Fruit fly (Drosophila melanogaster) whole organism, embryonic: Measurements from ENCODE around the gene Syt1.

Experiments
- CG10267 ChIP-seq: fragments of 200-800 bp; sonication (Bioruptor generic); optimal IDR thresholded peaks from 2 replicates; lab custom pipeline; 2018; ENCODE audit warnings: missing biosample characterization, mild to moderate bottlenecking, missing genetic modification characterization, moderate library complexity
- CG10431 ChIP-seq: fragments of 200-800 bp; sonication (Bioruptor generic); optimal IDR thresholded peaks from 3 replicates; lab custom pipeline; 2018; ENCODE audit warnings: missing biosample characterization, mild to moderate bottlenecking, missing genetic modification characterization
- CG12744 ChIP-seq: fragments of 200-800 bp; sonication (Bioruptor generic); optimal IDR thresholded peaks from 2 replicates; lab custom pipeline; 2016; ENCODE audit warnings: missing biosample characterization, missing genetic modification characterization
- CG12942 ChIP-seq: fragments of 200-800 bp; sonication (Bioruptor generic); optimal IDR thresholded peaks from 3 replicates; lab custom pipeline; 2016; ENCODE audit warnings: missing biosample characterization, missing genetic modification characterization
- CG16815 ChIP-seq: fragments of 200-800 bp; sonication (Bioruptor generic); optimal IDR thresholded peaks from 3 replicates; lab custom pipeline; 2017; ENCODE audit warnings: missing biosample characterization, mild to moderate bottlenecking, missing genetic modification characterization
- CG17328 ChIP-seq: fragments of 200-800 bp; sonication (Bioruptor generic); IDR thresholded peaks from 2 replicates; pipeline ENCODE4 v1.3.6; 2022; ENCODE audit warnings: missing biosample characterization, missing genetic modification characterization
- CG1832 ChIP-seq: fragments of 200-800 bp; sonication (Bioruptor generic); optimal IDR thresholded peaks from 2 replicates; lab custom pipeline; 2017; ENCODE audit warnings: missing biosample characterization, mild to moderate bottlenecking, missing genetic modification characterization, inconsistent platforms
- CG2875 ChIP-seq: fragments of 200-800 bp; sonication (Bioruptor generic); optimal IDR thresholded peaks from 2 replicates; lab custom pipeline; 2017; ENCODE audit warnings: missing biosample characterization, mild to moderate bottlenecking, missing genetic modification characterization, missing genetic modification reagents
- CG30431 ChIP-seq: fragments of 200-800 bp; sonication (Bioruptor generic); optimal IDR thresholded peaks from 2 replicates; lab custom pipeline; 2017; ENCODE audit warnings: missing biosample characterization, missing genetic modification characterization
- CG43689 ChIP-seq: fragments of 200-800 bp; sonication (Bioruptor generic); IDR thresholded peaks from 2 replicates; pipeline ENCODE4 v1.3.6; 2022; ENCODE audit warnings: missing biosample characterization, missing genetic modification characterization
- CG4404 ChIP-seq: fragments of 200-800 bp; sonication (Bioruptor generic); IDR thresholded peaks from 2 replicates; pipeline ENCODE4 v1.3.6; 2022; ENCODE audit warnings: missing biosample characterization, missing genetic modification characterization
- CG7372 ChIP-seq: fragments of 200-800 bp; sonication (Bioruptor generic); IDR thresholded peaks from 2 replicates; pipeline ENCODE4 v1.3.6; 2022; ENCODE audit warnings: missing biosample characterization, missing genetic modification characterization
- CG7556 ChIP-seq: fragments of 200-800 bp; sonication (Bioruptor generic); optimal IDR thresholded peaks from 2 replicates; lab custom pipeline; 2017; ENCODE audit warnings: missing biosample characterization, mild to moderate bottlenecking, missing genetic modification characterization
- CG7987 ChIP-seq: fragments of 200-800 bp; sonication (Bioruptor generic); optimal IDR thresholded peaks from 2 replicates; lab custom pipeline; 2018; ENCODE audit warnings: missing biosample characterization, mild to moderate bottlenecking, missing genetic modification characterization, moderate library complexity
- CG8478 ChIP-seq: fragments of >200 bp; optimal IDR thresholded peaks from 2 replicates; lab custom pipeline; 2018
- CG9609 ChIP-seq: fragments of 200-800 bp; sonication (Bioruptor generic); optimal IDR thresholded peaks from 3 replicates; lab custom pipeline; 2016; ENCODE audit warnings: missing biosample characterization, missing genetic modification characterization
- CHES-1-like ChIP-seq: fragments of 200-800 bp; sonication (Bioruptor generic); optimal IDR thresholded peaks from 2 replicates; lab custom pipeline; 2016; ENCODE audit warnings: missing biosample characterization, missing genetic modification characterization
- Camta ChIP-seq: fragments of 200-800 bp; sonication (Bioruptor generic); optimal IDR thresholded peaks from 2 replicates; lab custom pipeline; 2016; ENCODE audit warnings: missing biosample characterization, missing genetic modification characterization
- D19A ChIP-seq: fragments of 200-800 bp; optimal IDR thresholded peaks from 3 replicates; lab custom pipeline; 2019; ENCODE audit warnings: missing biosample characterization, mild to moderate bottlenecking, missing genetic modification characterization, moderate library complexity
- E2f1 ChIP-seq: fragments of 200-800 bp; sonication (Bioruptor generic); IDR thresholded peaks from 2 replicates; pipeline ENCODE4 v1.3.6; 2022; ENCODE audit warnings: missing biosample characterization, missing genetic modification characterization
- Gsc ChIP-seq: fragments of 200-800 bp; sonication (Bioruptor generic); IDR thresholded peaks from 2 replicates; pipeline ENCODE4 v1.3.6; 2022; ENCODE audit warnings: missing biosample characterization, missing genetic modification characterization
- HLHmδ ChIP-seq: fragments of 200-800 bp; sonication (Bioruptor generic); optimal IDR thresholded peaks from 2 replicates; lab custom pipeline; 2018; ENCODE audit warnings: missing biosample characterization, mild to moderate bottlenecking, missing genetic modification characterization, moderate library complexity
- Hand ChIP-seq: fragments of 200-800 bp; sonication (Bioruptor generic); optimal IDR thresholded peaks from 2 replicates; lab custom pipeline; 2017; ENCODE audit warnings: mild to moderate bottlenecking, missing biosample characterization, missing genetic modification reagents, missing genetic modification characterization
- MESR4 ChIP-seq: fragments of 200-800 bp; sonication (Bioruptor generic); optimal IDR thresholded peaks from 2 replicates; lab custom pipeline; 2018; ENCODE audit warnings: missing biosample characterization, mild to moderate bottlenecking, missing genetic modification characterization, moderate library complexity
- Myb ChIP-seq: fragments of 200-800 bp; sonication (Bioruptor generic); optimal IDR thresholded peaks from 2 replicates; lab custom pipeline; 2016; ENCODE audit warnings: missing biosample characterization, missing genetic modification characterization
- Sry-δ ChIP-seq: fragments of 200-800 bp; sonication (Bioruptor generic); optimal IDR thresholded peaks from 2 replicates; lab custom pipeline; 2016; ENCODE audit warnings: missing biosample characterization, missing genetic modification characterization
- Trl ChIP-seq, 3 experiments: fragments of >200 bp in 2 of 3; fragments of 200-800 bp in 1 of 3; sonication (Bioruptor generic) in 1 of 3; optimal IDR thresholded peaks; 2 replicates in 1 of 3; 3 replicates in 2 of 3; lab custom pipeline; 2016 to 2017; ENCODE audit warnings: missing biosample characterization in 1 of 3, missing genetic modification characterization in 1 of 3
- Usf ChIP-seq: fragments of 200-800 bp; sonication (Bioruptor generic); optimal IDR thresholded peaks from 2 replicates; lab custom pipeline; 2017; ENCODE audit warnings: missing genotype, missing biosample characterization, missing genetic modification characterization
- ab ChIP-seq: fragments of 200-800 bp; sonication (Bioruptor generic); optimal IDR thresholded peaks from 2 replicates; lab custom pipeline; 2016; ENCODE audit warnings: missing biosample characterization, missing genetic modification characterization
- bigmax ChIP-seq: fragments of 200-800 bp; sonication (Bioruptor generic); optimal IDR thresholded peaks from 2 replicates; lab custom pipeline; 2018; ENCODE audit warnings: missing biosample characterization, mild to moderate bottlenecking, missing genetic modification characterization
- cas ChIP-seq: fragments of 200-800 bp; sonication (Bioruptor generic); IDR thresholded peaks from 2 replicates; pipeline ENCODE4 v1.3.6; 2022; ENCODE audit warnings: missing biosample characterization, missing genetic modification characterization
- ci ChIP-seq: fragments of 200-800 bp; sonication (Bioruptor generic); IDR thresholded peaks from 3 replicates; pipeline ENCODE4 v1.3.6; 2022; ENCODE audit warnings: missing biosample characterization, missing genetic modification characterization
- cwo ChIP-seq: fragments of 200-800 bp; sonication (Bioruptor generic); optimal IDR thresholded peaks from 3 replicates; lab custom pipeline; 2017; ENCODE audit warnings: missing biosample characterization, missing genetic modification characterization, mild to moderate bottlenecking, moderate library complexity, missing genetic modification reagents
- ems ChIP-seq: fragments of 200-800 bp; sonication (Bioruptor generic); optimal IDR thresholded peaks from 3 replicates; lab custom pipeline; 2016; ENCODE audit warnings: missing biosample characterization, missing genetic modification characterization
- ewg ChIP-seq: fragments of 200-800 bp; sonication (Bioruptor generic); optimal IDR thresholded peaks from 3 replicates; lab custom pipeline; 2017; ENCODE audit warnings: mild to moderate bottlenecking, missing biosample characterization, missing genetic modification reagents, missing genetic modification characterization
- gfzf ChIP-seq: fragments of 200-800 bp; sonication (Bioruptor generic); optimal IDR thresholded peaks from 2 replicates; lab custom pipeline; 2016; ENCODE audit warnings: missing biosample characterization, mild to moderate bottlenecking, missing genetic modification characterization, moderate library complexity
- ham ChIP-seq: fragments of 200-800 bp; sonication (Bioruptor generic); IDR thresholded peaks from 2 replicates; pipeline ENCODE4 v1.3.6; 2022; ENCODE audit warnings: missing biosample characterization, missing genetic modification characterization
- knrl ChIP-seq: fragments of 200-800 bp; sonication (Bioruptor generic); IDR thresholded peaks from 3 replicates; pipeline ENCODE4 v1.3.6; 2022; ENCODE audit warnings: missing biosample characterization, missing genetic modification characterization; ENCODE audit not compliant: partially characterized antibody
- lab ChIP-seq: fragments of 200-800 bp; sonication (Bioruptor generic); optimal IDR thresholded peaks from 3 replicates; lab custom pipeline; 2017; ENCODE audit warnings: missing biosample characterization, missing genetic modification characterization, mild to moderate bottlenecking, moderate library complexity, missing genetic modification reagents
- odd ChIP-seq: fragments of 200-800 bp; sonication (Bioruptor generic); optimal IDR thresholded peaks from 2 replicates; lab custom pipeline; 2017; ENCODE audit warnings: missing biosample characterization, mild to moderate bottlenecking, missing genetic modification characterization
- pnt ChIP-seq: fragments of 200-800 bp; sonication (Bioruptor generic); optimal IDR thresholded peaks from 3 replicates; lab custom pipeline; 2016; ENCODE audit warnings: missing biosample characterization, missing genetic modification characterization
- sisA ChIP-seq: fragments of 200-800 bp; sonication (Bioruptor generic); IDR thresholded peaks from 2 replicates; pipeline ENCODE4 v1.3.6; 2022; ENCODE audit warnings: missing biosample characterization, missing genetic modification characterization
- slp2 ChIP-seq: fragments of 200-800 bp; sonication (Bioruptor generic); optimal IDR thresholded peaks from 2 replicates; lab custom pipeline; 2016; ENCODE audit warnings: missing biosample characterization, missing genetic modification characterization
- stwl ChIP-seq: fragments of 200-800 bp; sonication (Bioruptor generic); optimal IDR thresholded peaks from 3 replicates; lab custom pipeline; 2018; ENCODE audit warnings: missing biosample characterization, mild to moderate bottlenecking, missing genetic modification characterization, moderate library complexity
- trem ChIP-seq: fragments of 200-800 bp; optimal IDR thresholded peaks from 3 replicates; lab custom pipeline; 2019; ENCODE audit warnings: missing biosample characterization, mild to moderate bottlenecking, missing genetic modification characterization, moderate library complexity
- trh ChIP-seq: fragments of 200-800 bp; sonication (Bioruptor generic); optimal IDR thresholded peaks from 2 replicates; lab custom pipeline; 2016; ENCODE audit warnings: missing biosample characterization, missing genetic modification characterization
- usp ChIP-seq: fragments of >200 bp; optimal IDR thresholded peaks from 2 replicates; lab custom pipeline; 2017; ENCODE audit warnings: missing biosample characterization, missing genetic modification characterization
- wor ChIP-seq: fragments of 200-800 bp; sonication (Bioruptor generic); IDR thresholded peaks from 2 replicates; pipeline ENCODE4 v1.3.6; 2022; ENCODE audit warnings: missing biosample characterization, missing genetic modification characterization
- zen ChIP-seq: fragments of 200-800 bp; sonication (Bioruptor generic); optimal IDR thresholded peaks from 3 replicates; lab custom pipeline; 2018; ENCODE audit warnings: missing biosample characterization, mild to moderate bottlenecking, missing genetic modification characterization, moderate library complexity
- zfh2 ChIP-seq: fragments of 200-800 bp; sonication (Bioruptor generic); optimal IDR thresholded peaks from 2 replicates; lab custom pipeline; 2016; ENCODE audit warnings: missing biosample characterization, missing genetic modification characterization

Syt1 gene

dm6 chr2L:2748480-2749143, 51.2 kb downstream of the Syt1 start (continued):
- TF ChIP-seq slp2 (GFP tag; lab: Kevin White, UChicago): peak; percentile 53
- peak; percentile 82 for TF ChIP-seq CG9609 (GFP tag; lab: Kevin White, UChicago)
- TF ChIP-seq trem: peak; percentile 74
- TF ChIP-seq lab (GFP tag; lab: Kevin White, UChicago): peak; percentile 94
- TF ChIP-seq ham (GFP tag; lab: Robert Waterston, UW): peak; percentile 58; the same call in 1 of the 2 replicates
- peak; percentile 84 for TF ChIP-seq CG12942 (GFP tag; lab: Kevin White, UChicago)
- no peak for TF ChIP-seq odd (GFP tag; lab: Kevin White, UChicago)
- peak; percentile 87 for TF ChIP-seq ci (GFP tag; lab: Robert Waterston, UW)
- TF ChIP-seq CG10267: peak; percentile 96
- TF ChIP-seq bigmax (GFP tag; lab: Kevin White, UChicago): peak; percentile 53
- TF ChIP-seq cas (GFP tag; lab: Robert Waterston, UW): peak; percentile 88
- peak; percentile 63 for TF ChIP-seq Sry-δ (GFP tag; lab: Kevin White, UChicago)
- TF ChIP-seq ems (GFP tag; lab: Kevin White, UChicago): peak; percentile 81
- TF ChIP-seq MESR4 (GFP tag; lab: Kevin White, UChicago): peak; percentile 90
- TF ChIP-seq Hand (GFP tag; lab: Kevin White, UChicago): peak; percentile 67
- peak; percentile 70 for TF ChIP-seq Camta (GFP tag; lab: Kevin White, UChicago)
- TF ChIP-seq CHES-1-like (GFP tag; lab: Kevin White, UChicago): peak; percentile 83
- TF ChIP-seq E2f1 (GFP tag; lab: Robert Waterston, UW): peak; percentile 81
- TF ChIP-seq CG7556: peak; percentile 77
- TF ChIP-seq pnt: peak; percentile 66
- peak; percentile 79 for TF ChIP-seq Myb (GFP tag; lab: Kevin White, UChicago)
- peak; percentile 80 for TF ChIP-seq ewg (GFP tag; lab: Kevin White, UChicago)
- TF ChIP-seq CG1832 (GFP tag; lab: Kevin White, UChicago): no peak
- peak; percentile 88 for TF ChIP-seq sisA (GFP tag; lab: Robert Waterston, UW)
- peak; percentile 33 for TF ChIP-seq gfzf (GFP tag; lab: Kevin White, UChicago)
- peak; percentile 68 for TF ChIP-seq zen (tag; lab: Kevin White, UChicago)
- TF ChIP-seq CG16815 (GFP tag; lab: Kevin White, UChicago): peak; percentile 76
- TF ChIP-seq trh: peak; percentile 68
- peak; percentile 85 for TF ChIP-seq CG7987 (GFP tag; lab: Kevin White, UChicago)
- TF ChIP-seq Gsc (GFP tag; lab: Robert Waterston, UW): no peak; the same call in 1 of the 2 replicates
- TF ChIP-seq CG17328 (GFP tag; lab: Robert Waterston, UW): peak; percentile 72
- peak; percentile 39; the same call in 2 of the 3 replicates for TF ChIP-seq knrl (GFP tag; lab: Robert Waterston, UW)
- peak; percentile 49; the same call in 1 of the 2 replicates for TF ChIP-seq CG43689 (GFP tag; lab: Robert Waterston, UW)
- TF ChIP-seq CG10431 (GFP tag; lab: Kevin White, UChicago): peak; percentile 71
- TF ChIP-seq zfh2 (GFP tag; lab: Kevin White, UChicago): peak; percentile 92
- peak; percentile 28 for TF ChIP-seq CG12744 (GFP tag; lab: Kevin White, UChicago)
- peak; percentile 2 for TF ChIP-seq ab (GFP tag; lab: Kevin White, UChicago)
- TF ChIP-seq CG4404 (GFP tag; lab: Robert Waterston, UW): peak; percentile 79
- no peak for TF ChIP-seq CG8478
- peak; percentile 78 for TF ChIP-seq Usf (GFP tag; lab: Kevin White, UChicago)
- peak; percentile 79 for TF ChIP-seq cwo
- peak; percentile 43 for TF ChIP-seq HLHmδ (GFP tag; lab: Kevin White, UChicago)
- TF ChIP-seq Trl (optimal IDR thresholded peaks at IDR 0.05; lab: Kevin White, UChicago): no peak
- TF ChIP-seq Trl (GFP tag; optimal IDR thresholded peaks at IDR 0.05; lab: Kevin White, UChicago): peak; percentile 81
- TF ChIP-seq stwl (tag; lab: Kevin White, UChicago): peak; percentile 94
- peak; percentile 82 for TF ChIP-seq CG7372 (GFP tag; lab: Robert Waterston, UW)
- TF ChIP-seq wor: no peak; the same call in 1 of the 2 replicates
- TF ChIP-seq D19A (tag; lab: Kevin White, UChicago): peak; percentile 83
- no peak for TF ChIP-seq usp (GFP tag; lab: Kevin White, UChicago)
- TF ChIP-seq CG30431 (GFP tag; lab: Kevin White, UChicago): peak; percentile 83
- no peak for TF ChIP-seq CG2875 (GFP tag; lab: Kevin White, UChicago)
